Worm (Caenorhabditis elegans) whole organism, L1 larva: ENCODE measurements around the gene nduf-11.

Experiments used
- C16A3.4 ChIP-seq: fragments of 150-350 bp; optimal IDR thresholded peaks from 2 replicates; lab custom pipeline; 2014; ENCODE audit warnings: missing biosample characterization, missing genetic modification characterization
- C34B4.2 ChIP-seq: sonication (generic microtip); optimal IDR thresholded peaks from 2 replicates; lab custom pipeline; 2017; ENCODE audit warnings: mild to moderate bottlenecking, missing genetic modification characterization, missing compliant biosample characterization
- F16B12.6 ChIP-seq: fragments of 150-350 bp; optimal IDR thresholded peaks from 2 replicates; lab custom pipeline; 2014; ENCODE audit warnings: missing biosample characterization, missing genetic modification characterization
- alr-1 ChIP-seq: fragments of 200-800 bp; sonication (Bioruptor generic); optimal IDR thresholded peaks from 2 replicates; lab custom pipeline; 2018; ENCODE audit warnings: borderline replicate concordance, mild to moderate bottlenecking, missing genetic modification characterization, missing compliant biosample characterization
- ama-1 ChIP-seq: fragments of 150-350 bp; optimal IDR thresholded peaks from 2 replicates; lab custom pipeline; 2014
- blmp-1 ChIP-seq: fragments of 150-350 bp; optimal IDR thresholded peaks from 2 replicates; lab custom pipeline; 2014; ENCODE audit warnings: missing biosample characterization, missing genetic modification characterization
- ceh-63 ChIP-seq: fragments of 200-800 bp; sonication (Bioruptor generic); optimal IDR thresholded peaks from 2 replicates; lab custom pipeline; 2018; ENCODE audit warnings: mild to moderate bottlenecking, missing genetic modification characterization, missing compliant biosample characterization
- ceh-8 ChIP-seq: fragments of 200-800 bp; sonication (Bioruptor generic); optimal IDR thresholded peaks from 2 replicates; lab custom pipeline; 2018; ENCODE audit warnings: mild to moderate bottlenecking, missing genetic modification characterization, moderate library complexity, missing compliant biosample characterization
- ceh-82 ChIP-seq, 3 experiments: fragments of 150-350 bp in 1 of 3; sonication (generic microtip) in 2 of 3; optimal IDR thresholded peaks; 2 replicates each; lab custom pipeline; 2014 to 2017; ENCODE audit warnings: missing biosample characterization in 3 of 3, missing genetic modification characterization in 3 of 3
- ceh-88 ChIP-seq: fragments of 200-800 bp; sonication (Bioruptor generic); IDR thresholded peaks from 2 replicates; pipeline ENCODE4 v1.3.6; 2022; ENCODE audit warnings: missing genetic modification characterization, missing compliant biosample characterization
- ceh-90 ChIP-seq: sonication (generic microtip); optimal IDR thresholded peaks from 2 replicates; lab custom pipeline; 2016; ENCODE audit warnings: missing genetic modification characterization, missing compliant biosample characterization
- ces-1 ChIP-seq: fragments of 150-350 bp; optimal IDR thresholded peaks from 2 replicates; lab custom pipeline; 2014; ENCODE audit warnings: missing biosample characterization, missing genetic modification reagents, missing genetic modification characterization
- dpl-1 ChIP-seq, 3 experiments: fragments of 150-350 bp in 2 of 3; sonication (generic microtip) in 1 of 3; optimal IDR thresholded peaks; 2 replicates each; lab custom pipeline; 2014 to 2017; ENCODE audit warnings: missing biosample characterization in 3 of 3, missing genetic modification characterization in 3 of 3, missing genetic modification reagents in 3 of 3
- efl-1 ChIP-seq, 4 experiments: fragments of 150-350 bp; optimal IDR thresholded peaks in 3 of 4; peaks in 1 of 4; 1 replicate in 1 of 4; 2 replicates in 3 of 4; lab custom pipeline; 2014; ENCODE audit warnings: missing biosample characterization in 2 of 4, missing genetic modification characterization in 2 of 4, missing genetic modification reagents in 2 of 4
- egl-13 ChIP-seq: sonication (generic microtip); optimal IDR thresholded peaks from 2 replicates; lab custom pipeline; 2016; ENCODE audit warnings: missing genotype, missing genetic modification reagents, missing genetic modification characterization, missing compliant biosample characterization
- egl-27 ChIP-seq, 2 experiments: fragments of 150-350 bp in 1 of 2; sonication (generic microtip); optimal IDR thresholded peaks; 3 replicates each; lab custom pipeline; 2017 to 2018; ENCODE audit warnings: missing biosample characterization in 2 of 2, missing genetic modification characterization in 2 of 2, missing genetic modification reagents in 2 of 2
- elt-2 ChIP-seq: sonication (generic microtip); optimal IDR thresholded peaks from 2 replicates; lab custom pipeline; 2016; ENCODE audit warnings: missing genetic modification characterization, mild to moderate bottlenecking, inconsistent platforms, missing compliant biosample characterization, missing genetic modification reagents
- ets-5 ChIP-seq: fragments of 200-800 bp; sonication (Bioruptor generic); IDR thresholded peaks from 2 replicates; pipeline ENCODE4 v1.3.6; 2022; ENCODE audit warnings: missing genetic modification characterization, missing compliant biosample characterization
- fkh-10 ChIP-seq: sonication (generic microtip); optimal IDR thresholded peaks from 2 replicates; lab custom pipeline; 2017; ENCODE audit warnings: missing biosample characterization, missing genetic modification reagents, missing genetic modification characterization
- fkh-4 ChIP-seq: sonication (generic microtip); optimal IDR thresholded peaks from 2 replicates; lab custom pipeline; 2016; ENCODE audit warnings: missing compliant biosample characterization, missing genetic modification characterization, borderline replicate concordance
- fos-1 ChIP-seq: fragments of 150-350 bp; optimal IDR thresholded peaks from 2 replicates; lab custom pipeline; 2014; ENCODE audit warnings: missing biosample characterization, missing genetic modification characterization
- hlh-17 ChIP-seq: fragments of 200-800 bp; sonication (Bioruptor generic); optimal IDR thresholded peaks from 2 replicates; lab custom pipeline; 2018; ENCODE audit warnings: missing genetic modification characterization, mild to moderate bottlenecking, missing compliant biosample characterization, moderate library complexity, borderline replicate concordance
- hlh-4 ChIP-seq: sonication (generic microtip); optimal IDR thresholded peaks from 2 replicates; lab custom pipeline; 2016; ENCODE audit warnings: mild to moderate bottlenecking, missing genetic modification characterization, missing compliant biosample characterization
- irx-1 ChIP-seq: sonication (generic microtip); optimal IDR thresholded peaks from 2 replicates; lab custom pipeline; 2016; ENCODE audit warnings: missing genetic modification characterization, missing compliant biosample characterization
- isw-1 ChIP-seq: fragments of 200-800 bp; sonication (Bioruptor generic); IDR thresholded peaks from 2 replicates; pipeline ENCODE4 v1.3.6; 2022; ENCODE audit warnings: missing genetic modification characterization, missing compliant biosample characterization
- lin-13 ChIP-seq: fragments of 150-350 bp; optimal IDR thresholded peaks from 2 replicates; lab custom pipeline; 2014; ENCODE audit warnings: missing biosample characterization, missing genetic modification reagents, missing genetic modification characterization
- lin-14 ChIP-seq: fragments of 200-800 bp; sonication (Bioruptor generic); optimal IDR thresholded peaks from 2 replicates; lab custom pipeline; 2018; ENCODE audit warnings: mild to moderate bottlenecking, missing genetic modification characterization, moderate library complexity, missing compliant biosample characterization
- lin-39 ChIP-seq: fragments of 150-350 bp; optimal IDR thresholded peaks from 2 replicates; lab custom pipeline; 2014; ENCODE audit warnings: missing biosample characterization, missing genetic modification reagents, missing genetic modification characterization
- lsy-2 ChIP-seq, 2 experiments: fragments of 150-350 bp; optimal IDR thresholded peaks; 2 replicates each; lab custom pipeline; 2014; ENCODE audit warnings: missing biosample characterization in 2 of 2, missing genetic modification characterization in 2 of 2
- mab-9 ChIP-seq: fragments of 200-800 bp; sonication (Bioruptor generic); IDR thresholded peaks from 2 replicates; pipeline ENCODE4 v1.3.6; 2022; ENCODE audit warnings: missing genetic modification reagents, missing genetic modification characterization, missing compliant biosample characterization
- mef-2 ChIP-seq: fragments of 150-350 bp; optimal IDR thresholded peaks from 2 replicates; lab custom pipeline; 2014; ENCODE audit warnings: missing biosample characterization, missing genetic modification characterization
- mep-1 ChIP-seq: fragments of 150-350 bp; optimal IDR thresholded peaks from 2 replicates; lab custom pipeline; 2014; ENCODE audit warnings: missing biosample characterization, missing genetic modification characterization
- nhr-11 ChIP-seq: fragments of 150-350 bp; optimal IDR thresholded peaks from 2 replicates; lab custom pipeline; 2014; ENCODE audit warnings: missing biosample characterization, missing genetic modification characterization
- nhr-12 ChIP-seq: sonication (generic microtip); optimal IDR thresholded peaks from 2 replicates; lab custom pipeline; 2017; ENCODE audit warnings: missing biosample characterization, missing genetic modification characterization
- nhr-237 ChIP-seq: fragments of 150-350 bp; optimal IDR thresholded peaks from 2 replicates; lab custom pipeline; 2014; ENCODE audit warnings: missing biosample characterization, missing genetic modification characterization
- nhr-28 ChIP-seq: fragments of 150-350 bp; optimal IDR thresholded peaks from 2 replicates; lab custom pipeline; 2014; ENCODE audit warnings: missing biosample characterization, missing genetic modification characterization
- nhr-76 ChIP-seq: sonication (generic microtip); optimal IDR thresholded peaks from 2 replicates; lab custom pipeline; 2017; ENCODE audit warnings: missing biosample characterization, missing genetic modification characterization
- nhr-77 ChIP-seq: fragments of 150-350 bp; optimal IDR thresholded peaks from 2 replicates; lab custom pipeline; 2014; ENCODE audit warnings: missing biosample characterization, missing genetic modification characterization
- nhr-84 ChIP-seq: sonication (generic microtip); optimal IDR thresholded peaks from 2 replicates; lab custom pipeline; 2017; ENCODE audit warnings: missing biosample characterization, missing genetic modification characterization
- nhr-90 ChIP-seq: sonication (generic microtip); optimal IDR thresholded peaks from 2 replicates; lab custom pipeline; 2016; ENCODE audit warnings: mild to moderate bottlenecking, missing genetic modification characterization, missing compliant biosample characterization; ENCODE audit not compliant: poor library complexity
- pag-3 ChIP-seq: sonication (generic microtip); optimal IDR thresholded peaks from 2 replicates; lab custom pipeline; 2017; ENCODE audit warnings: missing genetic modification characterization, mild to moderate bottlenecking, missing compliant biosample characterization, antibody characterized with exemption, borderline replicate concordance; ENCODE audit not compliant: insufficient read depth
- rnt-1 ChIP-seq: sonication (generic microtip); optimal IDR thresholded peaks from 2 replicates; lab custom pipeline; 2016; ENCODE audit warnings: mild to moderate bottlenecking, missing genetic modification characterization, moderate library complexity, missing compliant biosample characterization
- snpc-4 ChIP-seq: fragments of 150-350 bp; optimal IDR thresholded peaks from 2 replicates; lab custom pipeline; 2014; ENCODE audit warnings: missing biosample characterization, missing genetic modification characterization
- sox-4 ChIP-seq: sonication (generic microtip); optimal IDR thresholded peaks from 2 replicates; lab custom pipeline; 2016; ENCODE audit warnings: missing genetic modification characterization, missing compliant biosample characterization
- sup-37 ChIP-seq: fragments of 200-800 bp; sonication (Bioruptor generic); optimal IDR thresholded peaks from 2 replicates; lab custom pipeline; 2018; ENCODE audit warnings: mild to moderate bottlenecking, missing genetic modification characterization, missing compliant biosample characterization
- swsn-7 ChIP-seq: sonication (generic microtip); optimal IDR thresholded peaks from 2 replicates; lab custom pipeline; 2016; ENCODE audit warnings: missing genetic modification characterization, missing compliant biosample characterization
- unc-30 ChIP-seq: sonication (generic microtip); optimal IDR thresholded peaks from 2 replicates; lab custom pipeline; 2017; ENCODE audit warnings: missing biosample characterization, missing genetic modification characterization
- unc-62 ChIP-seq: fragments of 150-350 bp; optimal IDR thresholded peaks from 2 replicates; lab custom pipeline; 2014; ENCODE audit warnings: missing biosample characterization, missing genetic modification reagents, missing genetic modification characterization
- unc-98 ChIP-seq: fragments of 200-800 bp; sonication (Bioruptor generic); IDR thresholded peaks from 2 replicates; pipeline ENCODE4 v1.3.6; 2022; ENCODE audit warnings: missing genetic modification characterization, missing compliant biosample characterization
- vab-15 ChIP-seq: sonication (generic microtip); optimal IDR thresholded peaks from 2 replicates; lab custom pipeline; 2017; ENCODE audit warnings: missing genotype, mild to moderate bottlenecking, missing genetic modification characterization, missing compliant biosample characterization
- zip-4 ChIP-seq: fragments of 200-800 bp; sonication (Bioruptor generic); optimal IDR thresholded peaks from 2 replicates; lab custom pipeline; 2018; ENCODE audit warnings: mild to moderate bottlenecking, missing genetic modification characterization, moderate library complexity, missing compliant biosample characterization
- ztf-4 ChIP-seq: fragments of 150-350 bp; optimal IDR thresholded peaks from 2 replicates; lab custom pipeline; 2014; ENCODE audit warnings: missing biosample characterization, missing genetic modification characterization

The nduf-11 gene

ce11 chrII:11345570-11346029 is at the start of gene nduf-11:
Gene nduf-11 (minus strand): TSS chrII:11345620.
- TF ChIP-seq egl-13 (peak; percentile 56), ets-5 (no peak), nhr-11 (tag; lab: Kevin White, UChicago) (peak; percentile 66), hlh-17 (GFP tag; lab: Kevin White, UChicago) (no peak), swsn-7 (tag; lab: Kevin White, UChicago) (peak; percentile 87), ceh-88 (GFP tag; lab: Robert Waterston, UW) (peak; percentile 40; the same call in 1 of the 2 replicates), nhr-84 (tag; lab: Kevin White, UChicago) (no peak), unc-98 (GFP tag; lab: Robert Waterston, UW) (no peak), alr-1 (tag; lab: Kevin White, UChicago) (no peak), lin-14 (peak; percentile 85), lin-39 (tag; lab: Kevin White, UChicago) (peak; percentile 88), elt-2 (tag; lab: Kevin White, UChicago) (peak; percentile 74), mep-1 (peak; percentile 93), fos-1 (peak; percentile 77), efl-1 (optimal IDR thresholded peaks at IDR 0.05; lab: Kevin White, UChicago) (peak; percentile 75 to 98), efl-1 (GFP tag; optimal IDR thresholded peaks at IDR 0.05 in 1 of 2; lab: Kevin White, UChicago) (peak; percentile 96 to 100), egl-27 (tag; optimal IDR thresholded peaks at IDR 0.05; lab: Kevin White, UChicago) (no peak), lin-13 (GFP tag; lab: Kevin White, UChicago) (peak; percentile 75), nhr-12 (tag; lab: Kevin White, UChicago) (no peak), unc-30 (tag; lab: Kevin White, UChicago) (no peak), mab-9 (GFP tag; lab: Robert Waterston, UW) (0 out of 2 replicates have a peak, but pooled peaks have one; percentile 21), nhr-76 (tag; lab: Kevin White, UChicago) (no peak), isw-1 (GFP tag; lab: Robert Waterston, UW) (peak; percentile 84), pag-3 (tag; lab: Kevin White, UChicago) (no peak), ces-1 (no peak), mef-2 (tag; lab: Kevin White, UChicago) (no peak), fkh-4 (tag; lab: Kevin White, UChicago) (peak; percentile 43), zip-4 (GFP tag; lab: Kevin White, UChicago) (peak; percentile 54), sox-4 (tag; lab: Kevin White, UChicago) (peak; percentile 63), blmp-1 (peak; percentile 70), fkh-10 (GFP tag; lab: Kevin White, UChicago) (peak; percentile 23), sup-37 (peak; percentile 70), C16A3.4 (peak; percentile 81), ceh-82 (tag; optimal IDR thresholded peaks at IDR 0.05; lab: Kevin White, UChicago) (peak; percentile 82 to 90 (median 87)), ceh-90 (tag; lab: Kevin White, UChicago) (peak; percentile 36), ceh-8 (GFP tag; lab: Kevin White, UChicago) (peak; percentile 30), vab-15 (tag; lab: Kevin White, UChicago) (no peak), snpc-4 (tag; lab: Kevin White, UChicago) (peak; percentile 75), ama-1 (lab: Kevin White, UChicago) (peak; percentile 69), nhr-77 (peak; percentile 52), nhr-90 (tag; lab: Kevin White, UChicago) (peak; percentile 87), dpl-1 (GFP tag; optimal IDR thresholded peaks at IDR 0.05; lab: Kevin White, UChicago) (peak; percentile 97 to 98 (median 97)), ceh-63 (GFP tag; lab: Kevin White, UChicago) (no peak), rnt-1 (tag; lab: Kevin White, UChicago) (peak; percentile 92), irx-1 (tag; lab: Kevin White, UChicago) (peak; percentile 85), nhr-28 (tag; lab: Kevin White, UChicago) (no peak), lsy-2 (tag; optimal IDR thresholded peaks at IDR 0.05; lab: Kevin White, UChicago) (peak; percentile 92 to 93), hlh-4 (tag; lab: Kevin White, UChicago) (no peak), nhr-237 (tag; lab: Kevin White, UChicago) (peak; percentile 37), F16B12.6 (tag; lab: Kevin White, UChicago) (peak; percentile 63), ztf-4 (tag; lab: Kevin White, UChicago) (peak; percentile 70), unc-62 (no peak), C34B4.2 (tag; lab: Kevin White, UChicago) (no peak)
